Worm (Caenorhabditis elegans) whole organism, young adult: ENCODE data around the gene srlf-24.

Source experiments
- B0019.2 ChIP-seq: fragments of 200-800 bp; sonication (Bioruptor generic); conservative IDR thresholded peaks from 2 replicates; pipeline ENCODE4 v1.3.6; 2022; ENCODE audit warnings: missing genetic modification reagents, missing genetic modification characterization, missing compliant biosample characterization
- B0261.1 ChIP-seq: sonication (generic microtip); optimal IDR thresholded peaks from 2 replicates; lab custom pipeline; 2016; ENCODE audit warnings: mild to moderate bottlenecking, missing genetic modification characterization, moderate library complexity, missing compliant biosample characterization
- B0336.3 ChIP-seq: fragments of 200-800 bp; sonication (Bioruptor generic); IDR thresholded peaks from 2 replicates; pipeline ENCODE4 v1.3.6; 2022; ENCODE audit warnings: missing genetic modification characterization, missing compliant biosample characterization
- C17E4.6 ChIP-seq: fragments of 200-800 bp; sonication (Bioruptor generic); IDR thresholded peaks from 2 replicates; pipeline ENCODE4 v1.3.6; 2022; ENCODE audit warnings: missing genetic modification reagents, missing genetic modification characterization, missing compliant biosample characterization
- D2030.7 ChIP-seq: fragments of 200-800 bp; sonication (Bioruptor generic); IDR thresholded peaks from 2 replicates; pipeline ENCODE4 v1.3.6; 2022; ENCODE audit warnings: missing genetic modification reagents, missing genetic modification characterization, missing compliant biosample characterization
- F23B12.7 ChIP-seq: sonication (generic microtip); optimal IDR thresholded peaks from 2 replicates; lab custom pipeline; 2017; ENCODE audit warnings: missing genetic modification characterization, mild to moderate bottlenecking, missing compliant biosample characterization, antibody characterized with exemption, moderate library complexity; ENCODE audit not compliant: insufficient read depth
- F55B11.4 ChIP-seq: sonication (generic microtip); optimal IDR thresholded peaks from 2 replicates; lab custom pipeline; 2016; ENCODE audit warnings: missing compliant biosample characterization, missing genetic modification characterization, borderline replicate concordance; ENCODE audit not compliant: insufficient read depth
- F57A8.1 ChIP-seq: fragments of 200-800 bp; sonication (Bioruptor generic); optimal IDR thresholded peaks from 2 replicates; lab custom pipeline; 2018; ENCODE audit warnings: mild to moderate bottlenecking, missing genetic modification characterization, moderate library complexity, missing compliant biosample characterization
- K12H6.12 ChIP-seq: fragments of 200-800 bp; sonication (Bioruptor generic); optimal IDR thresholded peaks from 2 replicates; lab custom pipeline; 2018; ENCODE audit warnings: mild to moderate bottlenecking, missing genetic modification characterization, missing compliant biosample characterization
- Y56A3A.18 ChIP-seq: fragments of 200-800 bp; sonication (Bioruptor generic); IDR thresholded peaks from 2 replicates; pipeline ENCODE4 v1.3.6; 2022; ENCODE audit warnings: missing genetic modification reagents, missing genetic modification characterization, missing compliant biosample characterization
- ZK185.1 ChIP-seq: sonication (generic microtip); optimal IDR thresholded peaks from 2 replicates; lab custom pipeline; 2016; ENCODE audit warnings: mild to moderate bottlenecking, missing genetic modification characterization, missing compliant biosample characterization; ENCODE audit not compliant: poor library complexity, severe bottlenecking
- akir-1 ChIP-seq: fragments of 200-800 bp; sonication (Bioruptor generic); optimal IDR thresholded peaks from 2 replicates; lab custom pipeline; 2018; ENCODE audit warnings: mild to moderate bottlenecking, missing genetic modification characterization, moderate library complexity, missing compliant biosample characterization
- ama-1 ChIP-seq, 3 experiments: fragments of 150-350 bp in 1 of 3; sonication (generic microtip) in 2 of 3; optimal IDR thresholded peaks; 2 replicates each; lab custom pipeline; 2014 to 2018; ENCODE audit warnings: missing biosample characterization in 2 of 3, missing genetic modification characterization in 2 of 3, missing genetic modification reagents in 2 of 3
- aptf-3 ChIP-seq: fragments of 200-800 bp; sonication (Bioruptor generic); IDR thresholded peaks from 2 replicates; pipeline ENCODE4 v1.3.6; 2022; ENCODE audit warnings: missing genetic modification characterization, missing compliant biosample characterization
- attf-3 ChIP-seq: fragments of 200-800 bp; sonication (Bioruptor generic); conservative IDR thresholded peaks from 2 replicates; pipeline ENCODE4 v1.3.6; 2022; ENCODE audit warnings: missing genetic modification reagents, missing genetic modification characterization, missing compliant biosample characterization
- bed-1 ChIP-seq: fragments of 200-800 bp; sonication (Bioruptor generic); IDR thresholded peaks from 2 replicates; pipeline ENCODE4 v1.3.6; 2022; ENCODE audit warnings: missing genetic modification reagents, missing genetic modification characterization, missing compliant biosample characterization
- ceh-27 ChIP-seq: fragments of 200-800 bp; sonication (Bioruptor generic); optimal IDR thresholded peaks from 2 replicates; lab custom pipeline; 2018; ENCODE audit warnings: mild to moderate bottlenecking, missing genetic modification characterization, moderate library complexity, missing compliant biosample characterization
- ceh-58 ChIP-seq: fragments of 200-800 bp; sonication (Bioruptor generic); IDR thresholded peaks from 2 replicates; pipeline ENCODE4 v1.3.6; 2022; ENCODE audit warnings: missing genetic modification characterization, missing compliant biosample characterization
- dpff-1 ChIP-seq: sonication (generic microtip); optimal IDR thresholded peaks from 2 replicates; lab custom pipeline; 2017; ENCODE audit warnings: mild to moderate bottlenecking, missing genetic modification characterization, missing compliant biosample characterization
- efl-1 ChIP-seq: fragments of 150-350 bp; optimal IDR thresholded peaks from 2 replicates; lab custom pipeline; 2014; ENCODE audit warnings: missing biosample characterization, missing genetic modification reagents, missing genetic modification characterization
- egl-18 ChIP-seq: fragments of 200-800 bp; sonication (Bioruptor generic); IDR thresholded peaks from 2 replicates; pipeline ENCODE4 v1.3.6; 2022; ENCODE audit warnings: missing genetic modification reagents, missing genetic modification characterization, missing compliant biosample characterization
- egl-44 ChIP-seq: fragments of 200-800 bp; sonication (Bioruptor generic); IDR thresholded peaks from 2 replicates; pipeline ENCODE4 v1.3.6; 2022; ENCODE audit warnings: missing genetic modification reagents, missing genetic modification characterization, missing compliant biosample characterization
- hlh-12 ChIP-seq: sonication (generic microtip); optimal IDR thresholded peaks from 2 replicates; lab custom pipeline; 2016; ENCODE audit warnings: missing genetic modification characterization, missing compliant biosample characterization
- let-607 ChIP-seq, 2 experiments: fragments of 200-800 bp in 1 of 2; sonication (Bioruptor generic) in 1 of 2; sonication (generic microtip) in 1 of 2; optimal IDR thresholded peaks; 2 replicates each; lab custom pipeline; 2016 to 2018; ENCODE audit warnings: mild to moderate bottlenecking in 2 of 2, missing compliant biosample characterization in 2 of 2, missing genetic modification characterization in 2 of 2, moderate library complexity in 2 of 2, missing genotype in 1 of 2
- lin-54 ChIP-seq: fragments of 200-800 bp; sonication (Bioruptor generic); optimal IDR thresholded peaks from 2 replicates; lab custom pipeline; 2018; ENCODE audit warnings: mild to moderate bottlenecking, missing genetic modification characterization, missing compliant biosample characterization
- madf-3 ChIP-seq: fragments of 200-800 bp; sonication (Bioruptor generic); IDR thresholded peaks from 2 replicates; pipeline ENCODE4 v1.3.6; 2022; ENCODE audit warnings: missing genetic modification reagents, missing genetic modification characterization, missing compliant biosample characterization
- mes-4 ChIP-seq: sonication (generic microtip); optimal IDR thresholded peaks from 2 replicates; lab custom pipeline; 2016; ENCODE audit warnings: missing genotype, missing genetic modification characterization, missing compliant biosample characterization
- nfya-1 ChIP-seq: sonication (generic microtip); optimal IDR thresholded peaks from 2 replicates; lab custom pipeline; 2017; ENCODE audit warnings: antibody characterized with exemption, missing compliant biosample characterization, missing genetic modification characterization, borderline replicate concordance; ENCODE audit not compliant: insufficient read depth
- nhr-120 ChIP-seq: fragments of 200-800 bp; sonication (Bioruptor generic); IDR thresholded peaks from 2 replicates; pipeline ENCODE4 v1.3.6; 2022; ENCODE audit warnings: missing genetic modification characterization, missing compliant biosample characterization
- nhr-179 ChIP-seq: sonication (generic microtip); optimal IDR thresholded peaks from 2 replicates; lab custom pipeline; 2016; ENCODE audit warnings: mild to moderate bottlenecking, missing genetic modification characterization, missing compliant biosample characterization
- nhr-80 ChIP-seq: sonication (generic microtip); optimal IDR thresholded peaks from 2 replicates; lab custom pipeline; 2016; ENCODE audit warnings: missing genetic modification characterization, missing compliant biosample characterization
- pha-4 ChIP-seq: fragments of 150-350 bp; sonication (generic microtip); optimal IDR thresholded peaks from 2 replicates; lab custom pipeline; 2014; ENCODE audit warnings: missing biosample characterization, missing genetic modification reagents, missing genetic modification characterization
- rec-8 ChIP-seq, 2 experiments: sonication (generic microtip); optimal IDR thresholded peaks; 2 replicates each; lab custom pipeline; 2016; ENCODE audit warnings: mild to moderate bottlenecking in 2 of 2, missing genetic modification characterization in 2 of 2, missing genetic modification reagents in 2 of 2, missing genotype in 2 of 2, missing biosample characterization in 1 of 2, missing compliant biosample characterization in 1 of 2, moderate library complexity in 1 of 2
- sea-2 ChIP-seq: fragments of 200-800 bp; sonication (Bioruptor generic); IDR thresholded peaks from 2 replicates; pipeline ENCODE4 v1.3.6; 2022; ENCODE audit warnings: missing genetic modification characterization, missing compliant biosample characterization
- snpc-1.3 ChIP-seq: sonication (generic microtip); optimal IDR thresholded peaks from 2 replicates; lab custom pipeline; 2017; ENCODE audit warnings: missing genetic modification characterization, mild to moderate bottlenecking, missing compliant biosample characterization, antibody characterized with exemption, moderate library complexity, missing genotype, missing genetic modification reagents; ENCODE audit not compliant: insufficient read depth
- snpc-4 ChIP-seq, 5 experiments: fragments of 150-350 bp in 1 of 5; sonication (generic microtip) in 4 of 5; optimal IDR thresholded peaks; 2 replicates each; lab custom pipeline; 2014 to 2018; ENCODE audit warnings: missing genetic modification characterization in 5 of 5, missing biosample characterization in 3 of 5, antibody characterized with exemption in 2 of 5, mild to moderate bottlenecking in 2 of 5, missing compliant biosample characterization in 2 of 5, missing genotype in 2 of 5, moderate library complexity in 2 of 5, missing genetic modification reagents in 1 of 5
- sptf-2 ChIP-seq: fragments of 200-800 bp; sonication (Bioruptor generic); optimal IDR thresholded peaks from 2 replicates; lab custom pipeline; 2018; ENCODE audit warnings: mild to moderate bottlenecking, missing genetic modification characterization, missing compliant biosample characterization
- tbx-9 ChIP-seq: sonication (generic microtip); optimal IDR thresholded peaks from 2 replicates; lab custom pipeline; 2016; ENCODE audit warnings: borderline replicate concordance, missing genetic modification characterization, inconsistent platforms, missing compliant biosample characterization
- ztf-22 ChIP-seq: fragments of 200-800 bp; sonication (Bioruptor generic); optimal IDR thresholded peaks from 2 replicates; lab custom pipeline; 2018; ENCODE audit warnings: mild to moderate bottlenecking, missing genetic modification characterization, moderate library complexity, missing compliant biosample characterization
- ztf-25 ChIP-seq: fragments of 200-800 bp; sonication (Bioruptor generic); IDR thresholded peaks from 2 replicates; pipeline ENCODE4 v1.3.6; 2022; ENCODE audit warnings: missing genetic modification reagents, missing genetic modification characterization, missing compliant biosample characterization

The srlf-24 gene

DNA sequence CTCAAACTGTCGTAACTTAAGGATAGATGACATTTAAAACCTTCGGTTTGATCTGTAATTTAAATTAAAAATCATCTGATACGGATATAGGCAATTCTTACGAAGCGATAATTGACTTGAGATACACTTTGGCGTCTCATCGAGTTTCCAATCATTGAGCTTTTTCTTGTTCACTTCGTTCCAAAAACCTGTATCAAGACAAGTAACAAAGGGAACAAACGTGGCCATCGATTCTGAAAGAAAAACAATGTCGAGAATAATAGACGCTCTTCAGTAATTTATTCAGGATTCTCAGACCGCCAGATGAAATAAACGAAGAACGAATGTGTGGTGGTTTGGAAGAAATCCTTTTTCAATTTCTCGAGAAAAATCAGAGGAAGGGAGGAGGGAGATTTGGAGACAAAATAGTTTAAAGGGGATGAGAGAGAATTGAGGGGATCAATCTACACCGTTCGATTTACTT is 24.8 kb downstream of the srlf-24 start, which contains the start of gene atg-7 (continued):
- TF ChIP-seq B0261.1: no peak
- peak; percentile 43 for TF ChIP-seq lin-54 (GFP tag; lab: Kevin White, UChicago)
- no peak for TF ChIP-seq akir-1
- no peak for TF ChIP-seq madf-3 (GFP tag; lab: Robert Waterston, UW)
- TF ChIP-seq ama-1 (optimal IDR thresholded peaks at IDR 0.05; lab: Kevin White, UChicago): peak; percentile 92
- peak; percentile 31 to 64 for TF ChIP-seq ama-1 (GFP tag; optimal IDR thresholded peaks at IDR 0.05; lab: Kevin White, UChicago)
- TF ChIP-seq nhr-120 (GFP tag; lab: Robert Waterston, UW): no peak
- no peak for TF ChIP-seq ztf-25 (GFP tag; lab: Robert Waterston, UW)
- TF ChIP-seq efl-1 (GFP tag; lab: Kevin White, UChicago): no peak
- TF ChIP-seq tbx-9 (tag; lab: Kevin White, UChicago): no peak
- TF ChIP-seq F57A8.1: no peak
- TF ChIP-seq sptf-2 (GFP tag; lab: Kevin White, UChicago): no peak
- peak; percentile 35 for TF ChIP-seq ztf-22
- TF ChIP-seq B0336.3: peak; percentile 72
- peak; percentile 1 for TF ChIP-seq snpc-1.3 (tag; lab: Kevin White, UChicago)
- peak in 1 of 2 experiments; percentile 31 for TF ChIP-seq let-607 (tag; optimal IDR thresholded peaks at IDR 0.05; lab: Kevin White, UChicago)

DNA sequence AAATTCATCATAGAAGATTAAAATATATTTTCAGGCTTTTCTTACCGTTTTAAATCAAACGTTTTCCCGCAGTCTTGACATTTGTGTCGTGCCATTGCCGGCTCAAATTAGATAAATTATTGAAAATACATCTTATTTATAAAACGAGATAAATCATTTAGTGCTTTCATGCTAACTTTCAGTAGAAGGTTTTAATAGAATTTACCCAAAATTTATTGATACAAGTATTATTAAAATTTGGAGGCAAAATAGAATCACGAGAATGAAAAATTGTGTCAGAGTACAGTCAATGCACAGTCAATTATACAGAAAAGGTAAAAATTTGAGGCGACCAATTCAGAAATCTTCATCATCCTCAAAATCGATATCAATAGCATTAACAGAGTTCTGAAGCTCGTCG is 27.1 kb downstream of the srlf-24 start, which contains the start of gene Y5F2A.4:
TSS of gene Y5F2A.4 (minus strand) at position 101 of the 400 bp plus-strand sequence.
- TF ChIP-seq pha-4 (tag; lab: Kevin White, UChicago): no peak
- no peak for TF ChIP-seq Y56A3A.18
- no peak for TF ChIP-seq mes-4 (tag; lab: Kevin White, UChicago)
- no peak for TF ChIP-seq F57A8.1
- TF ChIP-seq nhr-179 (tag; lab: Kevin White, UChicago): no peak
- no peak for TF ChIP-seq C17E4.6 (GFP tag; lab: Robert Waterston, UW)
- TF ChIP-seq rec-8 (tag; optimal IDR thresholded peaks at IDR 0.05; lab: Kevin White, UChicago): no peak
- no peak for TF ChIP-seq nhr-80 (tag; lab: Kevin White, UChicago)
- no peak for TF ChIP-seq ceh-58

DNA sequence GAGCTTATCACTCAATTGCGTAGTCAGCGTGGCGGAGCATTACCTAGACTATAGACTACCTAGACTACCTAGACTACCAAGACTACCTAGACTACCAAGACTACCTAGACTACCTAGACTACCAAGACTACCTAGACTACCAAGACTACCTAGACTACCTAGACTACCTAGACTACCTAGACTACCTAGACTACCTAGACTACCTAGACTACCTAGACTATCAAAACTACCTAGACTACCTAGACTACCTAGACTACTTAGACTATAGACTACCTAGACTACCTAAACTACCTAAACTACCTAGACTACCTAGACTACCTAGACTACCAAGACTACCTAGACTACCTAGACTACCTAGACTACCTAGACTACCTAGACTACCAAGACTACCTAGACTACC is 34.7 kb downstream of the srlf-24 start:
- TF ChIP-seq ceh-27 (GFP tag; lab: Kevin White, UChicago): peak; percentile 5
- TF ChIP-seq ZK185.1: peak; percentile 32

DNA sequence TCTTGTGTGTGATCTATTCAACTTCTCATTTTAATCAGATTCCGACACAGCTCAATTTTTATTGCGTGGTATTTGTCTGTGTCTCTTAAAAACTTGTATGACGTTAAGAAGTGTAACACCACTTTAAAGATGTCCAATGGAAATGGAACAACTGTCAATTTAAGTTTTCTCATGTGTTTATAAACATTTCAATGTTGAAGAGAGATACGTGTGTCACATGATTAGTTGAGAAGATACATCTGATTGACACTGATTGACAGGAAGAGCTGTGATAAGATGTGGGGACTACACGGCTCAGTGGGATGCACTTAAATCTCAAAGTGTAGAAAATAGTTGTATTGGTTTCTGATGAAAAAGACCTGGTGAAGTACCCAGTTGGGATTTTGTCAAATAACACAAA is 37.3 kb downstream of the srlf-24 start:
- no peak for TF ChIP-seq madf-3 (GFP tag; lab: Robert Waterston, UW)
- no peak for TF ChIP-seq K12H6.12
- no peak for TF ChIP-seq B0336.3
- no peak for TF ChIP-seq F23B12.7 (tag; lab: Kevin White, UChicago)
- no peak for TF ChIP-seq bed-1 (GFP tag; lab: Robert Waterston, UW)
- no peak for TF ChIP-seq lin-54 (GFP tag; lab: Kevin White, UChicago)
- TF ChIP-seq D2030.7: no peak
- TF ChIP-seq nfya-1 (tag; lab: Kevin White, UChicago): no peak
- no peak for TF ChIP-seq egl-18 (GFP tag; lab: Robert Waterston, UW)
- no peak for TF ChIP-seq F55B11.4 (tag; lab: Kevin White, UChicago)
- no peak for TF ChIP-seq sea-2 (GFP tag; lab: Robert Waterston, UW)
- no peak for TF ChIP-seq dpff-1 (tag; lab: Kevin White, UChicago)
- TF ChIP-seq attf-3 (GFP tag; lab: Robert Waterston, UW): no peak
- no peak for TF ChIP-seq snpc-4 (GFP tag; optimal IDR thresholded peaks at IDR 0.05; lab: Kevin White, UChicago)
- TF ChIP-seq snpc-4 (tag; optimal IDR thresholded peaks at IDR 0.05; lab: Kevin White, UChicago): no peak
- no peak for TF ChIP-seq hlh-12
- no peak for TF ChIP-seq aptf-3 (GFP tag; lab: Robert Waterston, UW)
- TF ChIP-seq B0019.2 (GFP tag; lab: Robert Waterston, UW): no peak
- TF ChIP-seq egl-44: no peak
